Fruit fly (Drosophila melanogaster) whole organism, prepupa: Measurements from ENCODE around the gene CG14770.
A peak's percentile ranks its signal among the peaks of the same experiment; 100 is the strongest.

Experiments
- CG10631 ChIP-seq: fragments of 200-800 bp; sonication (Bioruptor generic); optimal IDR thresholded peaks from 2 replicates; lab custom pipeline; 2016; ENCODE audit warnings: missing biosample characterization, missing genetic modification characterization
- CG11294 ChIP-seq: fragments of 200-800 bp; sonication (Bioruptor generic); IDR thresholded peaks from 2 replicates; pipeline ENCODE4 v1.3.6; 2022; ENCODE audit warnings: missing biosample characterization, missing genetic modification characterization
- CG11762 ChIP-seq: fragments of 200-800 bp; sonication (Bioruptor generic); optimal IDR thresholded peaks from 3 replicates; lab custom pipeline; 2016; ENCODE audit warnings: missing biosample characterization, missing genetic modification characterization; ENCODE audit not compliant: insufficient read depth
- CG1621 ChIP-seq: fragments of 200-800 bp; sonication (Bioruptor generic); optimal IDR thresholded peaks from 3 replicates; lab custom pipeline; 2018; ENCODE audit warnings: missing biosample characterization, mild to moderate bottlenecking, missing genetic modification characterization
- CG3032 ChIP-seq: fragments of 200-800 bp; optimal IDR thresholded peaks from 2 replicates; lab custom pipeline; 2019; ENCODE audit warnings: missing biosample characterization, mild to moderate bottlenecking, missing genetic modification characterization, moderate library complexity
- CG31627 ChIP-seq: fragments of 200-800 bp; sonication (Bioruptor generic); optimal IDR thresholded peaks from 3 replicates; lab custom pipeline; 2016; ENCODE audit warnings: missing biosample characterization, missing genetic modification characterization
- CG3919 ChIP-seq: fragments of 200-800 bp; sonication (Bioruptor generic); optimal IDR thresholded peaks from 3 replicates; lab custom pipeline; 2016; ENCODE audit warnings: missing biosample characterization, missing genetic modification characterization
- CG6276 ChIP-seq: fragments of 200-800 bp; sonication (Bioruptor generic); optimal IDR thresholded peaks from 2 replicates; lab custom pipeline; 2017; ENCODE audit warnings: missing biosample characterization, mild to moderate bottlenecking, missing genetic modification characterization
- CG6808 ChIP-seq: fragments of 200-800 bp; sonication (Bioruptor generic); optimal IDR thresholded peaks from 3 replicates; lab custom pipeline; 2017; ENCODE audit warnings: missing biosample characterization, missing genetic modification characterization, mild to moderate bottlenecking, moderate library complexity, missing genetic modification reagents
- CG6854 ChIP-seq: fragments of 200-800 bp; sonication (Bioruptor generic); optimal IDR thresholded peaks from 2 replicates; lab custom pipeline; 2017; ENCODE audit warnings: missing biosample characterization, mild to moderate bottlenecking, missing genetic modification characterization
- CG8119 ChIP-seq: fragments of 200-800 bp; sonication (Bioruptor generic); IDR thresholded peaks from 3 replicates; pipeline ENCODE4 v1.3.6; 2022; ENCODE audit warnings: missing biosample characterization, missing genetic modification characterization
- Eip78C ChIP-seq: fragments of 200-800 bp; sonication (Bioruptor generic); peaks from one replicate; lab custom pipeline; 2016; ENCODE audit warnings: missing biosample characterization, missing genetic modification characterization
- Eip93F ChIP-seq: fragments of 200-800 bp; sonication (Bioruptor generic); optimal IDR thresholded peaks from 2 replicates; lab custom pipeline; 2016; ENCODE audit warnings: missing biosample characterization, mild to moderate bottlenecking, missing genetic modification characterization
- Lpt ChIP-seq: fragments of 200-800 bp; sonication (Bioruptor generic); optimal IDR thresholded peaks from 3 replicates; lab custom pipeline; 2016; ENCODE audit warnings: missing biosample characterization, missing genetic modification characterization
- Met ChIP-seq: fragments of 200-800 bp; sonication (Bioruptor generic); optimal IDR thresholded peaks from 3 replicates; lab custom pipeline; 2016; ENCODE audit warnings: missing biosample characterization, missing genetic modification characterization
- OdsH ChIP-seq: fragments of 200-800 bp; sonication (Bioruptor generic); optimal IDR thresholded peaks from 3 replicates; lab custom pipeline; 2016; ENCODE audit warnings: missing biosample characterization, missing genetic modification characterization
- Sox102F ChIP-seq: fragments of 200-800 bp; sonication (Bioruptor generic); optimal IDR thresholded peaks from 2 replicates; lab custom pipeline; 2016; ENCODE audit warnings: missing biosample characterization, mild to moderate bottlenecking, missing genetic modification characterization
- Sox14 ChIP-seq: fragments of 200-800 bp; sonication (Bioruptor generic); optimal IDR thresholded peaks from 3 replicates; lab custom pipeline; 2016; ENCODE audit warnings: missing biosample characterization, missing genetic modification characterization
- achi ChIP-seq: fragments of 200-800 bp; sonication (Bioruptor generic); optimal IDR thresholded peaks from 3 replicates; lab custom pipeline; 2016; ENCODE audit warnings: missing biosample characterization, missing genetic modification characterization
- dac ChIP-seq: fragments of 200-800 bp; sonication (Bioruptor generic); optimal IDR thresholded peaks from 2 replicates; lab custom pipeline; 2017; ENCODE audit warnings: missing biosample characterization, mild to moderate bottlenecking, missing genetic modification characterization
- dsx ChIP-seq: fragments of 200-800 bp; optimal IDR thresholded peaks from 3 replicates; lab custom pipeline; 2019; ENCODE audit warnings: missing biosample characterization, mild to moderate bottlenecking, missing genetic modification characterization, moderate library complexity; ENCODE audit not compliant: poor library complexity, severe bottlenecking
- esn ChIP-seq: fragments of 200-800 bp; sonication (Bioruptor generic); optimal IDR thresholded peaks from 2 replicates; lab custom pipeline; 2016; ENCODE audit warnings: missing biosample characterization, mild to moderate bottlenecking, missing genetic modification characterization, moderate library complexity
- fd59A ChIP-seq: fragments of 200-800 bp; sonication (Bioruptor generic); optimal IDR thresholded peaks from 2 replicates; lab custom pipeline; 2017; ENCODE audit warnings: missing biosample characterization, mild to moderate bottlenecking, missing genetic modification characterization, missing genetic modification reagents
- fkh ChIP-seq: fragments of 200-800 bp; sonication (Bioruptor generic); optimal IDR thresholded peaks from 3 replicates; lab custom pipeline; 2017; ENCODE audit warnings: missing biosample characterization, mild to moderate bottlenecking, missing genetic modification characterization, moderate library complexity
- lz ChIP-seq: fragments of 200-800 bp; sonication (Bioruptor generic); optimal IDR thresholded peaks from 3 replicates; lab custom pipeline; 2016; ENCODE audit warnings: missing biosample characterization, missing genetic modification characterization
- net ChIP-seq: fragments of 200-800 bp; sonication (Bioruptor generic); optimal IDR thresholded peaks from 3 replicates; lab custom pipeline; 2016; ENCODE audit warnings: missing biosample characterization, missing genetic modification characterization
- salr ChIP-seq, 2 experiments: fragments of 200-800 bp; sonication (Bioruptor generic); optimal IDR thresholded peaks; 3 replicates each; lab custom pipeline; 2016 to 2018; ENCODE audit warnings: missing biosample characterization in 2 of 2, missing genetic modification characterization in 2 of 2, mild to moderate bottlenecking in 1 of 2
- spab ChIP-seq: fragments of 200-800 bp; sonication (Bioruptor generic); optimal IDR thresholded peaks from 2 replicates; lab custom pipeline; 2017; ENCODE audit warnings: missing biosample characterization, mild to moderate bottlenecking, missing genetic modification characterization, missing genetic modification reagents
- svp ChIP-seq: fragments of 200-800 bp; sonication (Bioruptor generic); peaks from one replicate; lab custom pipeline; 2016; ENCODE audit warnings: missing biosample characterization, missing genetic modification characterization
- topi ChIP-seq: fragments of 200-800 bp; sonication (Bioruptor generic); optimal IDR thresholded peaks from 3 replicates; lab custom pipeline; 2016; ENCODE audit warnings: missing biosample characterization, missing genetic modification characterization
- vri ChIP-seq: fragments of 200-800 bp; sonication (Bioruptor generic); optimal IDR thresholded peaks from 3 replicates; lab custom pipeline; 2016; ENCODE audit warnings: missing biosample characterization, mild to moderate bottlenecking, missing genetic modification characterization

The CG14770 gene

DNA sequence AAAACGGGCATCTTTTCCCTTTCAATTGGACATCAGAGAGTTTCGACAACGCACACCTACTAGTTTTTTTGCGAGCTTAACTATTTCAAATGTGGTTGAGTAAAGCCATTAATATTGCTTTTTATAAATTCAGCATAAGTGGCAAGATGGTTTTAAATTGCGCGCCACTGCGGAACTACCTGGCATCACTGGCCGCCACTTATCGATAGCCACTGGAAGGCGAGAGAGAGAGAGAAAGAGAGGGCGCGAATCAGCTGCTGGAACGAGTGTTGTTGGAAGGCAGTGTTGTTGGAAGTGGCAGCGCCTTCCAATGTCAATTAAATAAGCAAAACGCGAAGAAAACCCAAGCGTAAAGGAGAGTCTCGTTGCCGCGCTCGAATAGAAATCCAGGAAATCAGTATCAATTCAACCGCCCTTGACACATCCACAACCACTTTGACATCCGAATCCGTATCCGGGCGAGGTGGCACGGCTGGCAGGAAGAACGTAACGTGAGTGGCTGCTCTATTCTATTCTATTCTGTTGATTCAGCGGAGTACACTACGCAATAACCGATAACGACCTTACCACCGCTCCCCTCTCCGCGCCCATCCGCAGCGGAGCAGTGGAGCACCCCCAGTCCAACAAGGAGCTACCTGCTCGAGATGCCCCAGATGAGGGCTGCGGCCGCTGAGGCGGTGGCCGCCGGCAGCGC, 6.4 kb downstream of the CG14770 start, which contains the start of gene AMPKalpha:
Gene AMPKalpha, plus strand, starts transcription at position 272 of the 694 bp plus-strand sequence.
- no peak for TF ChIP-seq CG10631 (GFP tag; lab: Kevin White, UChicago)
- peak; percentile 17 for TF ChIP-seq Eip78C (GFP tag; lab: Kevin White, UChicago)
- TF ChIP-seq fkh, result peak; percentile 59
- TF ChIP-seq CG6854 (GFP tag; lab: Kevin White, UChicago), result peak; percentile 22
- TF ChIP-seq CG8119, result no peak
- peak; percentile 62 for TF ChIP-seq svp (GFP tag; lab: Kevin White, UChicago)
- TF ChIP-seq CG6808 (GFP tag; lab: Kevin White, UChicago), result peak; percentile 99

DNA sequence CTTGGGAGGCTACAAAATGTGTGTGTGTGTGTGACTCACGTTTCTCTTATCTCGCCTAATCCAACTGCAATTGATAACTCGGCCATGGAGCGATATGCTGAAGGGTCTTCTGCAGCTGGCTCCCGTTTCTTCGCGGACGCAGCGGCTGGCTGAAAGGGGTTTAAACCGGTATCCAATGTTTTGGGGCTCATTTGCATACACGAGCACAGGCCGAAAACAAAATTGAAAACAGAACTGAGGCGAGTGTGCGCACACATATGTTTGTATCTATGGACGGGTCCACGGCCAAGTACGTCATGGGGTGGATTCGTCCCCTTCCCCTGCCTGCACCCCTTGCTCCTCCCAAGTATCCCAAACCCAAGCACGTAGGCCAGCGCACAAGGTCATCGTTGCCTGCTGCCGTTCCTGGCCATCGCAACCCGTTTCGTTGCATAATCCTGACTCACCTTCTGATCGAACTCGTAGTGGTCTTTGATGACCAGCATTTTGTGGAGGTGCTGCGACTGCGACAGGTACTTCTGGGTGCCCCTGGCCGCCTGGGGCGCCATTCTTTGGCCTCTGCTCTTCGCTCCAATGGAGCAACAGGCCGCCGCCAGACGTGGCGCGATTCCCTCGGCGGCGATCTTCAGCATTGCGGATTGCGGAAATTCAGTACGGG, 10.8 kb downstream of the CG14770 start:
- TF ChIP-seq Eip93F (GFP tag; lab: Kevin White, UChicago) (no peak), vri (GFP tag; lab: Kevin White, UChicago) (peak; percentile 36)

DNA sequence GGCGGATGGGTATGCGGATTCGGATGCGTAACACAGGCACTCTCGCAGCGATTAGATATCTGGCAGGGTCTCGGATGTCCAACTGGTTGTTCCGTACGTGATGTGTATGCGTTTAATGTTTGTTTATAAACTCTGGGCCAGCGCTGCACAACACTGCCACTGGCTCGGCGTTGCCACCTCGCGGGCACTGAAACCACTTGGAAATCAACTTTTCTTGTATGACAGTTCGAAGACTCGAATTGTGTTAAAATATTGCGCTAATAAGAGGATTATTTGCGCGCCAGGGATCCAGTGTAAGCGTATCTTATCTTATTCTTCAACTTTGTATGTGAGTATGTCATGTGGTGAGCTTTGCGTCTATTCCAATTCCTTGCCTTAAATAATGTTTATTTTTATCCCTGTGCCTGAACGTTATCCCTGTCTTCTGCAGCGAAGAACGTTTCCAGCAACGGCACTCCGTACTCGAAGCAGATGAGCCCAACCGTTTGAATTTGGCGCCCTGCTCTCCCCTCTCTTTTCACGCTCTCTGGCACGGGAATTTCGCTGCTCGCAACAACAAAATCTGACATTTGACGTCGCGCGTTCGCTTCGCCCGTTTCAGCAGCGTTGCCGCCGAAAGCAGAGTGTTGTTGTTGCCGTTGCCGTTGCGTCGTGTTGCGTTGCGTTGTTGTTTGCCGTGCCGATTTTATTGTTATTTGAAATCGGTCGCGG, 11.5 kb downstream of the CG14770 start, which contains the start of the genes CG3719 and CG32813:
Gene CG3719, minus strand, starts transcription at position 131 of the 711 bp plus-strand sequence.
Gene CG32813, plus strand, starts transcription at position 565 of the 711 bp plus-strand sequence.
- TF ChIP-seq Sox14 (peak; percentile 28), vri (GFP tag; lab: Kevin White, UChicago) (peak; percentile 32), topi (no peak), fd59A (GFP tag; lab: Kevin White, UChicago) (no peak), svp (GFP tag; lab: Kevin White, UChicago) (peak; percentile 69), CG1621 (tag; lab: Kevin White, UChicago) (peak; percentile 29), esn (GFP tag; lab: Kevin White, UChicago) (peak; percentile 44), CG6808 (GFP tag; lab: Kevin White, UChicago) (peak; percentile 11), CG3919 (GFP tag; lab: Kevin White, UChicago) (peak; percentile 33), CG11762 (GFP tag; lab: Kevin White, UChicago) (no peak), lz (peak; percentile 45), CG31627 (peak; percentile 32), CG10631 (GFP tag; lab: Kevin White, UChicago) (no peak), Eip78C (GFP tag; lab: Kevin White, UChicago) (peak; percentile 71), achi (peak; percentile 90), OdsH (GFP tag; lab: Kevin White, UChicago) (no peak), fkh (peak; percentile 89), CG3032 (tag; lab: Kevin White, UChicago) (peak; percentile 8)

DNA sequence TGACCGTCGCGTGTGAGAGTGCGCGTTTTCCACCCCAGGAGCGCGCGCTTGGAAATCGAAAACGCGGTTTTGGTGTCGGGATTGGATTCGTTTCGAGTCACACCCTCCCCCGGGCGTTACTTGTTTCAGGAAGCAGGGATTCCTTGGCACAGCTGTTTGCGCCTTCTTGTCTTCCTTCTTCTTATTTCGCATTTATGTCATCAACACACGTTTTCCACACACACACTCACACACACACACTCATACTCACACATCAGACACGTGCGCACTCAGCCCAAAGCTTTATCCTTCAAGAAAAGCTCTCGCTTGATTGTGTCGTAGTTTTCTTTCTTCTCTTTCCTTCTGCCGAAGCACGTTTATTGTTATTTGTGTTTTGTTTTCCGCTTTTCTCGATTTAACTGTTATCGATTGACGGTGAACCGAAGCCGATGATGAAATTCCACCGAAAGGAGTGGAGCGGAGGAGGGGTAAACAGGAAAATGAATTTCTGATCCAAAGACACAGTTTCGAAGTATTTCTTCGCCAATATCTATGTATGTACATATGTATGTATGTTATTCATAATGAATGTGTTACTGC, 12.5 kb downstream of the CG14770 start:
- peak; percentile 13 for TF ChIP-seq Eip78C (GFP tag; lab: Kevin White, UChicago)
- no peak for TF ChIP-seq Met (GFP tag; lab: Kevin White, UChicago)
- TF ChIP-seq, all 60 proteins: peak for 1

DNA sequence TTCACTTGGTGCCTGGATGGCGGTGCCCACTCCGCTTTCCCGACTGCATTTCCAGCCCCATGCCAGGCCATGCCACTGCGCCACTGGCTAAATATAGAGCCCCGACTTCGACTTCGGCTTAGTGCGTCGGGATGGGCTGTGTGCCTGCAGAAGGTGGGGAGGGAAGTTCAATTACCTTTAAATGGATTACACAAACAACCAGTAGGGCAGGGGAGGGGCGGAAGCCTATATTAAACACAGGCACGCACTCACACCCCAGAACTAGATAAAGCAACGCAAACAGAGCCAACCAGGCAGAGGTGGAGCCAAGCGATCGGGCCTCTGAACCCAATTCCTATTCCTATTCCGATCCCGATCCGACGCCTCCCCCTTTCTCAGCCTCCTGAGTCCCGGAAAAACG, 13.4 kb downstream of the CG14770 start:
- peak; percentile 18 for TF ChIP-seq fkh
- no peak for TF ChIP-seq Lpt (GFP tag; lab: Kevin White, UChicago)

DNA sequence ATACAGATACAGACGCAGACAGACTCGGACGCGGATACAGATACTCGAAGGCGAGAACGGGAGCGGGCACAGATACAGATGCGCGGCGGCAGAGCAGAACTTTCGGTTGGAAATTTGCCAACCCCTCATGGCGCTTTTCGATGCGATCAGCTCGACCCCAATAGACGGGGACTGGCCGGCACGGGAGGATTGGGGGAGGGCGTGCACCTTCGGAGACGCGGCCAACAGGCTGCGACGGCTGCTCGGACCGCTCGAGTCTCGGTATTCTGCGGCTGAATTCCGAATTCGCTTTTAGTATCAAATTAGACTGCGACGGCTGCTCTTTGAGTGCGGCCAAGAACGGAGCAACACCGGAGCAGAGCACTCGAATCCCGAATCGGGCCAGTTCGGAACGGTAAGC, 15.2 kb downstream of the CG14770 start:
- TF ChIP-seq spab (no peak), CG11294 (GFP tag; lab: Robert Waterston, UW) (no peak), dac (no peak), Sox14 (no peak), CG6808 (GFP tag; lab: Kevin White, UChicago) (no peak), net (GFP tag; lab: Kevin White, UChicago) (no peak), Sox102F (GFP tag; lab: Kevin White, UChicago) (no peak), salr (GFP tag; optimal IDR thresholded peaks at IDR 0.05; lab: Kevin White, UChicago) (no peak), CG6276 (GFP tag; lab: Kevin White, UChicago) (no peak), OdsH (GFP tag; lab: Kevin White, UChicago) (no peak), dsx (GFP tag; lab: Kevin White, UChicago) (no peak)
- TF ChIP-seq, all 60 proteins: peak for 0
